Fruit fly (Drosophila melanogaster) whole organism, adult: Measurements from ENCODE around the gene CG3817.

Source experiments
- CG1620 ChIP-seq: fragments of 200-800 bp; sonication (Bioruptor generic); optimal IDR thresholded peaks from 2 replicates; lab custom pipeline; 2016; ENCODE audit warnings: missing biosample characterization, missing genetic modification characterization
- CG7045 ChIP-seq: fragments of 200-800 bp; sonication (Bioruptor generic); optimal IDR thresholded peaks from 2 replicates; lab custom pipeline; 2017; ENCODE audit warnings: missing biosample characterization, mild to moderate bottlenecking, missing genetic modification characterization
- CG7101 ChIP-seq: fragments of 200-800 bp; sonication (Bioruptor generic); optimal IDR thresholded peaks from 2 replicates; lab custom pipeline; 2018; ENCODE audit warnings: missing biosample characterization, mild to moderate bottlenecking, missing genetic modification characterization, moderate library complexity
- Mnt ChIP-seq: fragments of 200-800 bp; sonication (Bioruptor generic); optimal IDR thresholded peaks from 2 replicates; lab custom pipeline; 2016; ENCODE audit warnings: missing biosample characterization, mild to moderate bottlenecking, missing genetic modification characterization
- cnc ChIP-seq, 2 experiments: fragments of >200 bp; optimal IDR thresholded peaks; 2 replicates each; lab custom pipeline; 2017
- kay ChIP-seq: fragments of 200-800 bp; sonication (Bioruptor generic); peaks from one replicate; lab custom pipeline; 2016; ENCODE audit warnings: missing biosample characterization, missing genetic modification characterization, borderline replicate concordance

- TF ChIP-seq cnc (optimal IDR thresholded peaks at IDR 0.05; lab: Kevin White, UChicago) = no peak
- peak; percentile 83 for TF ChIP-seq CG1620 (GFP tag; lab: Kevin White, UChicago)
- TF ChIP-seq kay (GFP tag; lab: Kevin White, UChicago) = no peak
- peak; percentile 85 for TF ChIP-seq CG7101 (tag; lab: Kevin White, UChicago)
- TF ChIP-seq Mnt (GFP tag; lab: Kevin White, UChicago) = peak; percentile 92
- TF ChIP-seq CG7045 (GFP tag; lab: Kevin White, UChicago) = peak; percentile 85
Observed at dm6 chr3R:14886011-14886534, 12.5 kb upstream of the CG3817 start, which contains the start of the genes Rrp6, CG33331 and CG33332.
